Fruit fly (Drosophila melanogaster) whole organism, embryonic: Measurements from ENCODE around the gene CG17637.
"Not testable (repeated sequence)": the region's sequence is repeated elsewhere in the genome, so short reads cannot be mapped to it uniquely, and the experiment has no call there.

Source experiments
- ATbp ChIP-seq: fragments of 200-800 bp; sonication (Bioruptor generic); optimal IDR thresholded peaks from 2 replicates; lab custom pipeline; 2017; ENCODE audit warnings: missing biosample characterization, mild to moderate bottlenecking, missing genetic modification characterization, missing genetic modification reagents
- CG11093 ChIP-seq: fragments of 200-800 bp; sonication (Bioruptor generic); IDR thresholded peaks from 3 replicates; pipeline ENCODE4 v1.3.6; 2022; ENCODE audit warnings: missing biosample characterization, missing genetic modification characterization
- CG11723 ChIP-seq: fragments of 200-800 bp; sonication (Bioruptor generic); optimal IDR thresholded peaks from 2 replicates; lab custom pipeline; 2017; ENCODE audit warnings: missing biosample characterization, mild to moderate bottlenecking, missing genetic modification characterization
- CG12219 ChIP-seq: fragments of 200-800 bp; sonication (Bioruptor generic); optimal IDR thresholded peaks from 3 replicates; lab custom pipeline; 2018; ENCODE audit warnings: missing biosample characterization, mild to moderate bottlenecking, missing genetic modification characterization
- CG13775 ChIP-seq: fragments of 200-800 bp; sonication (Bioruptor generic); optimal IDR thresholded peaks from 3 replicates; lab custom pipeline; 2017; ENCODE audit warnings: missing biosample characterization, mild to moderate bottlenecking, missing genetic modification characterization
- CG15269 ChIP-seq: fragments of 200-800 bp; sonication (Bioruptor generic); optimal IDR thresholded peaks from 2 replicates; lab custom pipeline; 2018; ENCODE audit warnings: missing biosample characterization, mild to moderate bottlenecking, missing genetic modification characterization, moderate library complexity
- CG15601 ChIP-seq: fragments of 200-800 bp; sonication (Bioruptor generic); optimal IDR thresholded peaks from 3 replicates; lab custom pipeline; 2019; ENCODE audit warnings: missing biosample characterization, mild to moderate bottlenecking, missing genetic modification characterization, moderate library complexity
- CG1603 ChIP-seq: fragments of 200-800 bp; sonication (Bioruptor generic); optimal IDR thresholded peaks from 2 replicates; lab custom pipeline; 2019; ENCODE audit warnings: missing biosample characterization, mild to moderate bottlenecking, missing genetic modification characterization, moderate library complexity
- CG16813 ChIP-seq: fragments of 200-800 bp; sonication (Bioruptor generic); IDR thresholded peaks from 3 replicates; pipeline ENCODE4 v1.3.6; 2022; ENCODE audit warnings: missing biosample characterization, missing genetic modification characterization; ENCODE audit not compliant: partially characterized antibody
- CG2129 ChIP-seq: fragments of 200-800 bp; sonication (Bioruptor generic); IDR thresholded peaks from 2 replicates; pipeline ENCODE4 v1.3.6; 2022; ENCODE audit warnings: missing biosample characterization, missing genetic modification characterization; ENCODE audit not compliant: partially characterized antibody
- CG31441 ChIP-seq: fragments of 200-800 bp; sonication (Bioruptor generic); IDR thresholded peaks from 2 replicates; pipeline ENCODE4 v1.3.6; 2022; ENCODE audit warnings: missing biosample characterization, missing genetic modification characterization
- CG3407 ChIP-seq: fragments of 200-800 bp; sonication (Bioruptor generic); optimal IDR thresholded peaks from 2 replicates; lab custom pipeline; 2018; ENCODE audit warnings: missing biosample characterization, mild to moderate bottlenecking, missing genetic modification characterization
- CG34376 ChIP-seq: fragments of 200-800 bp; sonication (Bioruptor generic); optimal IDR thresholded peaks from 2 replicates; lab custom pipeline; 2018; ENCODE audit warnings: missing biosample characterization, mild to moderate bottlenecking, missing genetic modification characterization
- CG42726 ChIP-seq: fragments of 200-800 bp; sonication (Bioruptor generic); IDR thresholded peaks from 2 replicates; pipeline ENCODE4 v1.3.6; 2022; ENCODE audit warnings: missing biosample characterization, missing genetic modification characterization; ENCODE audit not compliant: partially characterized antibody
- CG6272 ChIP-seq: fragments of 200-800 bp; sonication (Bioruptor generic); IDR thresholded peaks from 2 replicates; pipeline ENCODE4 v1.3.6; 2022; ENCODE audit warnings: missing biosample characterization, missing genetic modification characterization
- CG8388 ChIP-seq: fragments of 200-800 bp; sonication (Bioruptor generic); optimal IDR thresholded peaks from 2 replicates; lab custom pipeline; 2019; ENCODE audit warnings: missing biosample characterization, mild to moderate bottlenecking, missing genetic modification characterization, moderate library complexity
- D19A ChIP-seq: fragments of 200-800 bp; optimal IDR thresholded peaks from 3 replicates; lab custom pipeline; 2019; ENCODE audit warnings: missing biosample characterization, mild to moderate bottlenecking, missing genetic modification characterization, moderate library complexity
- Dfd ChIP-seq, 2 experiments: fragments of >200 bp; optimal IDR thresholded peaks; 2 replicates each; lab custom pipeline; 2017; ENCODE audit warnings: missing biosample characterization in 2 of 2, missing genetic modification characterization in 2 of 2
- Gsc ChIP-seq: fragments of 200-800 bp; sonication (Bioruptor generic); IDR thresholded peaks from 2 replicates; pipeline ENCODE4 v1.3.6; 2022; ENCODE audit warnings: missing biosample characterization, missing genetic modification characterization
- HLH3B ChIP-seq: fragments of 200-800 bp; sonication (Bioruptor generic); IDR thresholded peaks from 2 replicates; pipeline ENCODE4 v1.3.6; 2022; ENCODE audit warnings: missing biosample characterization, missing genetic modification characterization
- PHDP ChIP-seq: fragments of 200-800 bp; sonication (Bioruptor generic); optimal IDR thresholded peaks from 3 replicates; lab custom pipeline; 2018; ENCODE audit warnings: missing biosample characterization, mild to moderate bottlenecking, missing genetic modification characterization, moderate library complexity
- Spps ChIP-seq: fragments of 200-800 bp; sonication (Bioruptor generic); optimal IDR thresholded peaks from 2 replicates; lab custom pipeline; 2018; ENCODE audit warnings: missing biosample characterization, mild to moderate bottlenecking, missing genetic modification characterization
- Tbp ChIP-seq: fragments of >200 bp; optimal IDR thresholded peaks from 2 replicates; lab custom pipeline; 2018; ENCODE audit warnings: missing biosample characterization, missing genetic modification characterization
- al ChIP-seq: fragments of 200-800 bp; sonication (Bioruptor generic); IDR thresholded peaks from 2 replicates; pipeline ENCODE4 v1.3.6; 2022; ENCODE audit warnings: missing biosample characterization, missing genetic modification characterization
- bcd ChIP-seq: fragments of 200-800 bp; sonication (Bioruptor generic); optimal IDR thresholded peaks from 2 replicates; lab custom pipeline; 2017; ENCODE audit warnings: missing biosample characterization, mild to moderate bottlenecking, missing genetic modification characterization
- bigmax ChIP-seq: fragments of 200-800 bp; sonication (Bioruptor generic); optimal IDR thresholded peaks from 2 replicates; lab custom pipeline; 2018; ENCODE audit warnings: missing biosample characterization, mild to moderate bottlenecking, missing genetic modification characterization
- crol ChIP-seq: fragments of 200-800 bp; sonication (Bioruptor generic); IDR thresholded peaks from 2 replicates; pipeline ENCODE4 v1.3.6; 2022; ENCODE audit warnings: missing biosample characterization, missing genetic modification characterization
- dysf ChIP-seq: fragments of 200-800 bp; sonication (Bioruptor generic); IDR thresholded peaks from 3 replicates; pipeline ENCODE4 v1.3.6; 2022; ENCODE audit warnings: missing biosample characterization, missing genetic modification characterization
- en ChIP-seq: fragments of 200-800 bp; sonication (Bioruptor generic); optimal IDR thresholded peaks from 2 replicates; lab custom pipeline; 2016; ENCODE audit warnings: missing biosample characterization, missing genetic modification characterization
- exex ChIP-seq: fragments of 200-800 bp; sonication (Bioruptor generic); optimal IDR thresholded peaks from 4 replicates; lab custom pipeline; 2018; ENCODE audit warnings: missing biosample characterization, mild to moderate bottlenecking, missing genetic modification characterization, moderate library complexity
- grn ChIP-seq: fragments of 200-800 bp; sonication (Bioruptor generic); optimal IDR thresholded peaks from 3 replicates; lab custom pipeline; 2017; ENCODE audit warnings: missing biosample characterization, missing genetic modification characterization
- gt ChIP-seq: fragments of 200-800 bp; sonication (Bioruptor generic); IDR thresholded peaks from 2 replicates; pipeline ENCODE4 v1.3.6; 2022; ENCODE audit warnings: missing biosample characterization, missing genetic modification characterization
- oc ChIP-seq: fragments of 200-800 bp; sonication (Bioruptor generic); optimal IDR thresholded peaks from 2 replicates; lab custom pipeline; 2018; ENCODE audit warnings: missing biosample characterization, mild to moderate bottlenecking, missing genetic modification characterization, moderate library complexity
- p53 ChIP-seq: fragments of 200-800 bp; sonication (Bioruptor generic); optimal IDR thresholded peaks from 2 replicates; lab custom pipeline; 2016; ENCODE audit warnings: missing biosample characterization, missing genetic modification characterization
- sd ChIP-seq: fragments of 200-800 bp; sonication (Bioruptor generic); optimal IDR thresholded peaks from 3 replicates; lab custom pipeline; 2018; ENCODE audit warnings: missing biosample characterization, mild to moderate bottlenecking, missing genetic modification characterization, moderate library complexity
- sens-2 ChIP-seq: fragments of 200-800 bp; sonication (Bioruptor generic); IDR thresholded peaks from 2 replicates; pipeline ENCODE4 v1.3.6; 2022; ENCODE audit warnings: missing biosample characterization, missing genetic modification characterization
- sisA ChIP-seq: fragments of 200-800 bp; sonication (Bioruptor generic); IDR thresholded peaks from 2 replicates; pipeline ENCODE4 v1.3.6; 2022; ENCODE audit warnings: missing biosample characterization, missing genetic modification characterization
- sug ChIP-seq: fragments of 200-800 bp; optimal IDR thresholded peaks from 2 replicates; lab custom pipeline; 2019; ENCODE audit warnings: missing biosample characterization, mild to moderate bottlenecking, missing genetic modification characterization, moderate library complexity
- tx ChIP-seq: fragments of 200-800 bp; sonication (Bioruptor generic); optimal IDR thresholded peaks from 2 replicates; lab custom pipeline; 2016; ENCODE audit warnings: missing biosample characterization, missing genetic modification characterization
- vvl ChIP-seq: fragments of 200-800 bp; sonication (Bioruptor generic); IDR thresholded peaks from 2 replicates; pipeline ENCODE4 v1.3.6; 2022; ENCODE audit warnings: missing biosample characterization, missing genetic modification characterization

Gene CG17637

DNA sequence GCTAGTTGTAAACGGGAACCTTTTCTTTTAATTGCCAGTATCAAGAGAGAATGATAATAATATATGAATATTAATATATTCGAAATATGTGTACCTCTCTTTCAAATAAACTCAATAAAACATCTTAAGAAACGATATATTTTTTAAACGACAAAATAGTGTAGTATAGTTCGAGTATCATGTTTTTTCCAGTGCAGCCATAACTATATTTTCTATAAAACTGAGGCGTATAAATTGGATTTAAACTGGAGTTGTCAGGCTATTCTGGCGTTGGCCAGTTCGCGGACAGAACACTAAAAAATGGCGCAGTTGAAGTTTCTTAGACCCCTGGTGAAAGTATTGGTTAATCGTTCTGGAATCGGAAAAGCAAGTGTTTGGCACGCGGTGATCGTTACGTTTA is at the start of gene CG17637:
Gene CG17637 (plus strand): TSS at position 301 of the 400 bp plus-strand sequence.
- not testable (repeated sequence) for TF ChIP-seq PHDP (tag; lab: Kevin White, UChicago); vvl (GFP tag; lab: Robert Waterston, UW); CG1603 (tag; lab: Kevin White, UChicago)

- TF ChIP-seq Dfd (GFP tag; optimal IDR thresholded peaks at IDR 0.05; lab: Kevin White, UChicago) = no peak
- TF ChIP-seq CG15269 (tag; lab: Kevin White, UChicago) = no peak
- no peak for TF ChIP-seq CG11723 (GFP tag; lab: Kevin White, UChicago)
- TF ChIP-seq en (GFP tag; lab: Kevin White, UChicago) = no peak
- no peak for TF ChIP-seq gt (GFP tag; lab: Robert Waterston, UW)
- no peak for TF ChIP-seq bcd (GFP tag; lab: Kevin White, UChicago)
- TF ChIP-seq CG42726 (GFP tag; lab: Robert Waterston, UW) = no peak
- TF ChIP-seq CG11093 (GFP tag; lab: Robert Waterston, UW) = no peak
- no peak for TF ChIP-seq sd (tag; lab: Kevin White, UChicago)
- no peak for TF ChIP-seq CG12219 (GFP tag; lab: Kevin White, UChicago)
- TF ChIP-seq ATbp (GFP tag; lab: Kevin White, UChicago) = no peak
- TF ChIP-seq CG3407 (GFP tag; lab: Kevin White, UChicago) = no peak
- no peak for TF ChIP-seq tx (GFP tag; lab: Kevin White, UChicago)
- TF ChIP-seq CG2129 (GFP tag; lab: Robert Waterston, UW) = no peak
- no peak for TF ChIP-seq Spps (tag; lab: Kevin White, UChicago)
- no peak for TF ChIP-seq al (GFP tag; lab: Robert Waterston, UW)
- TF ChIP-seq CG13775 = no peak
- TF ChIP-seq oc (tag; lab: Kevin White, UChicago) = no peak
These were observed 43.6 kb upstream of the CG17637 start, which contains the start of gene mag for dm6 chr3L:20460383-20460782. Gene mag, plus strand, starts transcription at chr3L:20460683.

dm6 chr3L:20462391-20462790 is 41.6 kb upstream of the CG17637 start:
- TF ChIP-seq sens-2 (GFP tag; lab: Robert Waterston, UW) (0 out of 2 replicates have a peak, but pooled peaks have one; percentile 20), CG6272 (no peak), grn (GFP tag; lab: Kevin White, UChicago) (peak; percentile 49), CG8388 (GFP tag; lab: Kevin White, UChicago) (peak; percentile 16), dysf (GFP tag; lab: Robert Waterston, UW) (no peak), sisA (GFP tag; lab: Robert Waterston, UW) (no peak), crol (GFP tag; lab: Robert Waterston, UW) (no peak), exex (peak; percentile 99), p53 (GFP tag; lab: Kevin White, UChicago) (no peak), CG31441 (GFP tag; lab: Robert Waterston, UW) (no peak), CG34376 (GFP tag; lab: Kevin White, UChicago) (peak; percentile 25), HLH3B (no peak), sug (tag; lab: Kevin White, UChicago) (peak; percentile 45), Gsc (no peak), CG16813 (GFP tag; lab: Robert Waterston, UW) (no peak), D19A (peak; percentile 37), CG15601 (tag; lab: Kevin White, UChicago) (no peak), bigmax (GFP tag; lab: Kevin White, UChicago) (no peak), Tbp (GFP tag; lab: Kevin White, UChicago) (no peak)
